Worm (Caenorhabditis elegans): ENCODE measurements around the gene str-233.

The str-233 gene

ce11 chrV:16020042-16020441, 10.6 kb upstream of the str-233 start, which contains the start of gene srx-44:
srx-44 (plus strand) TSS chrV:16020342.
- TF ChIP-seq mdl-1 (tag; optimal IDR thresholded peaks at IDR 0.05) (no peak), zag-1 (tag; optimal IDR thresholded peaks at IDR 0.05) (no peak), lin-39 (tag; optimal IDR thresholded peaks at IDR 0.05) (no peak), nhr-12 (tag; optimal IDR thresholded peaks at IDR 0.05) (no peak), nhr-77 (tag; optimal IDR thresholded peaks at IDR 0.05) (no peak), ZK546.5 (tag; optimal IDR thresholded peaks at IDR 0.05) (no peak), ceh-28 (tag; optimal IDR thresholded peaks at IDR 0.05) (no peak), jun-1 (tag; optimal IDR thresholded peaks at IDR 0.05) (no peak), unc-62 (GFP tag; optimal IDR thresholded peaks at IDR 0.05) (no peak), R02D3.7 (tag; optimal IDR thresholded peaks at IDR 0.05) (no peak), lin-15B (tag; optimal IDR thresholded peaks at IDR 0.05) (no peak), tbx-2 (tag; optimal IDR thresholded peaks at IDR 0.05) (no peak), pha-4 (tag; optimal IDR thresholded peaks at IDR 0.05) (no peak), pqm-1 (tag; optimal IDR thresholded peaks at IDR 0.05) (no peak), fkh-10 (GFP tag; optimal IDR thresholded peaks at IDR 0.05) (no peak), ama-1 (optimal IDR thresholded peaks at IDR 0.05) (no peak)

ce11 chrV:16017671-16018070, 8.2 kb upstream of the str-233 start, which contains the start of gene srx-43:
srx-43 (plus strand) TSS chrV:16017971.
- TF ChIP-seq tbx-2 (tag; optimal IDR thresholded peaks at IDR 0.05) (no peak), ama-1 (optimal IDR thresholded peaks at IDR 0.05) (no peak), daf-12 (tag; optimal IDR thresholded peaks at IDR 0.05) (no peak), lin-15B (tag; optimal IDR thresholded peaks at IDR 0.05) (no peak), nhr-23 (tag; optimal IDR thresholded peaks at IDR 0.05) (no peak), nhr-25 (tag; optimal IDR thresholded peaks at IDR 0.05) (no peak), ZK546.5 (tag; optimal IDR thresholded peaks at IDR 0.05) (no peak), ceh-9 (tag; optimal IDR thresholded peaks at IDR 0.05) (no peak)

- TF ChIP-seq snpc-4 (tag; optimal IDR thresholded peaks at IDR 0.05) = no peak
- TF ChIP-seq hmg-11 (tag; optimal IDR thresholded peaks at IDR 0.05) = no peak
- TF ChIP-seq egl-27 (tag; optimal IDR thresholded peaks at IDR 0.05) = no peak
- TF ChIP-seq fkh-2 (tag; optimal IDR thresholded peaks at IDR 0.05) = no peak
- no peak for TF ChIP-seq mdl-1 (tag; optimal IDR thresholded peaks at IDR 0.05)
- TF ChIP-seq unc-62 (GFP tag; optimal IDR thresholded peaks at IDR 0.05) = no peak
- TF ChIP-seq ZK546.5 (tag; optimal IDR thresholded peaks at IDR 0.05) = no peak
- TF ChIP-seq unc-39 (tag; optimal IDR thresholded peaks at IDR 0.05) = no peak
- TF ChIP-seq elt-1 (tag; optimal IDR thresholded peaks at IDR 0.05) = no peak
- TF ChIP-seq nhr-11 (tag; optimal IDR thresholded peaks at IDR 0.05) = no peak
- TF ChIP-seq jun-1 (tag; optimal IDR thresholded peaks at IDR 0.05) = no peak
- TF ChIP-seq nfya-1 (tag; optimal IDR thresholded peaks at IDR 0.05; ENCODE audit: insufficient read depth) = no peak
- TF ChIP-seq nhr-28 (tag; optimal IDR thresholded peaks at IDR 0.05) = no peak
- TF ChIP-seq elt-2 (tag; optimal IDR thresholded peaks at IDR 0.05) = no peak
- no peak for TF ChIP-seq pha-4 (tag; optimal IDR thresholded peaks at IDR 0.05)
- TF ChIP-seq nhr-76 (tag; optimal IDR thresholded peaks at IDR 0.05) = no peak
Measured at ce11 chrV:16016977-16017376, 7.5 kb upstream of the str-233 start.

- TF ChIP-seq ztf-4 (tag; optimal IDR thresholded peaks at IDR 0.05) (no peak), lsy-12 (tag; optimal IDR thresholded peaks at IDR 0.05) (no peak), nfya-1 (tag; optimal IDR thresholded peaks at IDR 0.05; ENCODE audit: insufficient read depth) (no peak), R02D3.7 (tag; optimal IDR thresholded peaks at IDR 0.05) (no peak), nhr-12 (tag; optimal IDR thresholded peaks at IDR 0.05) (no peak), nhr-23 (tag; optimal IDR thresholded peaks at IDR 0.05) (no peak), ceh-9 (tag; optimal IDR thresholded peaks at IDR 0.05) (no peak), nhr-237 (tag; optimal IDR thresholded peaks at IDR 0.05) (no peak), nhr-67 (tag; optimal IDR thresholded peaks at IDR 0.05) (no peak), daf-12 (tag; optimal IDR thresholded peaks at IDR 0.05) (no peak), mml-1 (tag; optimal IDR thresholded peaks at IDR 0.05) (no peak), elt-2 (tag; optimal IDR thresholded peaks at IDR 0.05) (no peak), fkh-2 (tag; optimal IDR thresholded peaks at IDR 0.05) (no peak), hmg-11 (tag; optimal IDR thresholded peaks at IDR 0.05) (no peak), elt-3 (tag; optimal IDR thresholded peaks at IDR 0.05) (no peak), skn-1 (tag; optimal IDR thresholded peaks at IDR 0.05) (no peak), ztf-11 (tag; optimal IDR thresholded peaks at IDR 0.05) (no peak), nhr-25 (tag; optimal IDR thresholded peaks at IDR 0.05) (no peak)
Measured at ce11 chrV:16015652-16016051, 6.2 kb upstream of the str-233 start, which contains the start of gene str-232. str-232 (minus strand) TSS chrV:16015752.
